Worm (Caenorhabditis elegans): ENCODE results near the gene W03B1.5.

DNA sequence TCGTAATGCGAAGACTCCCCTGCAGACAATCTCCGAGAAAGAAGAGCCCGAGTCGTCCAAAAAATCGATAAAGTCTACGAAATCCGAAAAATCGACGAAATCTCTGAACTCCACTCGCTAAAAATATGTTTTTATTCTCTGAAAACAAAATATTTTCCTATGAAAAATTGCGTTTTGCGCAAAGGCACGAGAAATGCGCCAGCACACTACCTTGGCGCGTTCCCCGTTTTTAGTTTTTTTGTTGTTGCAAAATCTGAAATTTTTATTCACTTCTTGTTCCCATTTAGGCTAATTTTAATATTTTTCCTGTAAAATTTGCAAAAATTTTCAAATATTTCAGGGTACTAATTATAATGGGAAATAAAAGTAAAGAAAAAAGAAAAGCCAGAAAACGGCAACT lies 12.3 kb downstream of the W03B1.5 start, which contains the start of gene F55F10.1:
- no peak for TF ChIP-seq ets-4 (tag; optimal IDR thresholded peaks at IDR 0.05)
- no peak for TF ChIP-seq ama-1 (optimal IDR thresholded peaks at IDR 0.05)
- no peak for TF ChIP-seq zip-5 (tag; optimal IDR thresholded peaks at IDR 0.05)
- TF ChIP-seq pha-4 (tag; optimal IDR thresholded peaks at IDR 0.05): no peak

Measured in whole organism, late embryonic.